Worm (Caenorhabditis elegans): Measurements from ENCODE around the gene C27D6.11.

Gene C27D6.11

DNA sequence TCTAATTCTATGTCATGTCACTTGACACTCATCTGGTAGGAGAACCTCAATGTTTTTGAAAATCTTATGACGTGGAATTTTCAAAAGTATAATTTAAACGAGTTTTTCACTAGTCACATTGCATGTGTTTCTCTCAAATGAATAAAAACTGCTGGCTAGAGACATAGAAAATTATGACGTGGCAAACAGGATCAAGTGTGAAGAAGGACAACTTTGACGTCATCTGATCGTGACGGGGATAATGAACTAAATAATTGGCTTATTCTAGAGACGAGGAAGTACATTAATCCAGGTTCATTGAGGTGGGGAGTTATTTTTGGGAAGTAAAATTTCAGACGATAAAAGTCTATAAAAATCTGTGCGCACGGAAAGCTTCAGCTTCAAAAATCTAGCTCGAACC lies 22.2 kb upstream of the C27D6.11 start:
- TF ChIP-seq attf-3 (GFP tag; conservative IDR thresholded peaks at IDR 0.05): no peak
- no peak for TF ChIP-seq hrde-1 (tag; optimal IDR thresholded peaks at IDR 0.05; ENCODE audit: borderline replicate concordance)

- TF ChIP-seq athp-1 (tag; optimal IDR thresholded peaks at IDR 0.05) (no peak), lir-1 (GFP tag; conservative IDR thresholded peaks at IDR 0.05) (no peak), die-1 (tag; optimal IDR thresholded peaks at IDR 0.05) (no peak), madf-6 (GFP tag; IDR thresholded peaks at IDR 0.05) (peak; percentile 20; the same call in 1 of the 2 replicates), nfya-2 (GFP tag; IDR thresholded peaks at IDR 0.05) (no peak), B0336.3 (GFP tag; IDR thresholded peaks at IDR 0.05) (no peak; the same call in 1 of the 2 replicates), egl-44 (GFP tag; IDR thresholded peaks at IDR 0.05) (peak; percentile 81; the same call in 1 of the 2 replicates), hmg-1.2 (GFP tag; IDR thresholded peaks at IDR 0.05) (peak; percentile 74; the same call in 1 of the 2 replicates), lin-26 (GFP tag; IDR thresholded peaks at IDR 0.05) (0 out of 2 replicates have a peak, but pooled peaks have one; percentile 24), pbrm-1 (GFP tag; IDR thresholded peaks at IDR 0.05) (peak; percentile 43; the same call in 1 of the 2 replicates), unc-130 (GFP tag; optimal IDR thresholded peaks at IDR 0.05) (no peak), Y79H2A.3 (GFP tag; conservative IDR thresholded peaks at IDR 0.05) (no peak), Y56A3A.18 (GFP tag; IDR thresholded peaks at IDR 0.05) (no peak), attf-6 (GFP tag; IDR thresholded peaks at IDR 0.05) (no peak), T26A5.8 (tag; optimal IDR thresholded peaks at IDR 0.05) (no peak), bed-1 (GFP tag; IDR thresholded peaks at IDR 0.05) (no peak), repo-1 (tag; optimal IDR thresholded peaks at IDR 0.05) (peak; percentile 61), lin-35 (GFP tag; optimal IDR thresholded peaks at IDR 0.05) (peak in 1 of 3 experiments; percentile 60), tbx-9 (tag; optimal IDR thresholded peaks at IDR 0.05; ENCODE audit: borderline replicate concordance) (no peak), F10E7.11 (tag; optimal IDR thresholded peaks at IDR 0.05) (no peak), rpc-1 (optimal IDR thresholded peaks at IDR 0.05) (no peak), rpc-1 (tag; optimal IDR thresholded peaks at IDR 0.05) (no peak), F57C9.4 (tag; optimal IDR thresholded peaks at IDR 0.05) (no peak), nhr-90 (tag; optimal IDR thresholded peaks at IDR 0.05) (peak; percentile 60), ceh-40 (GFP tag; IDR thresholded peaks at IDR 0.05) (no peak), dox-1 (GFP tag; IDR thresholded peaks at IDR 0.05) (peak; percentile 52; the same call in 1 of the 2 replicates), B0261.1 (tag; optimal IDR thresholded peaks at IDR 0.05) (no peak), mcd-1 (GFP tag; IDR thresholded peaks at IDR 0.05) (peak; percentile 50), ceh-58 (GFP tag; IDR thresholded peaks at IDR 0.05) (no peak), aptf-2 (GFP tag; conservative IDR thresholded peaks at IDR 0.05) (no peak), egrh-3 (GFP tag; IDR thresholded peaks at IDR 0.05) (0 out of 2 replicates have a peak, but pooled peaks have one; percentile 11), nhr-27 (tag; optimal IDR thresholded peaks at IDR 0.05) (no peak), ztf-26 (tag; optimal IDR thresholded peaks at IDR 0.05) (peak; percentile 64), ccch-3 (GFP tag; optimal IDR thresholded peaks at IDR 0.05) (no peak), F57A8.1 (GFP tag; optimal IDR thresholded peaks at IDR 0.05) (no peak), Y53G8AR.9 (GFP tag; conservative IDR thresholded peaks at IDR 0.05) (peak; percentile 57; the same call in 1 of the 2 replicates), dpff-1 (tag; optimal IDR thresholded peaks at IDR 0.05) (no peak), F22D6.2 (tag; optimal IDR thresholded peaks at IDR 0.05) (no peak), lin-40 (tag; optimal IDR thresholded peaks at IDR 0.05) (peak; percentile 72), hlh-26 (GFP tag; conservative IDR thresholded peaks at IDR 0.05) (no peak), lsy-27 (tag; optimal IDR thresholded peaks at IDR 0.05; ENCODE audit: borderline replicate concordance, insufficient read depth) (no peak), F33H1.4 (GFP tag; IDR thresholded peaks at IDR 0.05) (no peak), F52B5.7 (tag; optimal IDR thresholded peaks at IDR 0.05) (no peak), nhr-120 (GFP tag; IDR thresholded peaks at IDR 0.05) (no peak), F39B2.1 (GFP tag; IDR thresholded peaks at IDR 0.05) (no peak), tlf-1 (GFP tag; optimal IDR thresholded peaks at IDR 0.05) (peak; percentile 72)
These were observed 21.4 kb upstream of the C27D6.11 start for ce11 chrII:5182451-5182850.
